Worm (Caenorhabditis elegans): Measurements from ENCODE around the gene Y43F8B.3.

- no peak for TF ChIP-seq unc-39 (tag; optimal IDR thresholded peaks at IDR 0.05)
- TF ChIP-seq ceh-16 (tag; optimal IDR thresholded peaks at IDR 0.05), result no peak
- no peak for TF ChIP-seq aly-2 (tag; optimal IDR thresholded peaks at IDR 0.05)
- TF ChIP-seq fos-1 (tag; optimal IDR thresholded peaks at IDR 0.05), result no peak
- no peak for TF ChIP-seq nhr-23 (tag; optimal IDR thresholded peaks at IDR 0.05)
- TF ChIP-seq crh-2 (tag; optimal IDR thresholded peaks at IDR 0.05), result no peak
- no peak for TF ChIP-seq unc-62 (GFP tag; optimal IDR thresholded peaks at IDR 0.05)
- no peak for TF ChIP-seq nhr-77 (tag; optimal IDR thresholded peaks at IDR 0.05)
- TF ChIP-seq nhr-11 (tag; optimal IDR thresholded peaks at IDR 0.05), result no peak
- no peak for TF ChIP-seq mbf-1 (tag; optimal IDR thresholded peaks at IDR 0.05)
Measured at ce11 chrV:19468083-19468482, 34.8 kb upstream of the Y43F8B.3 start, which contains the start of gene Y43F8B.12.
